Fruit fly (Drosophila melanogaster) whole organism, embryonic: ENCODE data around the gene CG13138.
A peak's percentile ranks its signal among the peaks of the same experiment; 100 is the strongest.

Experiments
- ATbp ChIP-seq: fragments of 200-800 bp; sonication (Bioruptor generic); optimal IDR thresholded peaks from 2 replicates; lab custom pipeline; 2017; ENCODE audit warnings: missing biosample characterization, mild to moderate bottlenecking, missing genetic modification characterization, missing genetic modification reagents
- B-H1 ChIP-seq: fragments of 200-800 bp; sonication (Bioruptor generic); IDR thresholded peaks from 3 replicates; pipeline ENCODE4 v1.3.6; 2022; ENCODE audit warnings: missing biosample characterization, missing genetic modification characterization
- CG10147 ChIP-seq: fragments of 200-800 bp; sonication (Bioruptor generic); optimal IDR thresholded peaks from 2 replicates; lab custom pipeline; 2019; ENCODE audit warnings: missing biosample characterization, mild to moderate bottlenecking, missing genetic modification characterization, moderate library complexity
- CG1024 ChIP-seq: fragments of 200-800 bp; sonication (Bioruptor generic); IDR thresholded peaks from 2 replicates; pipeline ENCODE4 v1.3.6; 2022; ENCODE audit warnings: missing biosample characterization, missing genetic modification characterization
- CG10654 ChIP-seq: fragments of 200-800 bp; sonication (Bioruptor generic); optimal IDR thresholded peaks from 2 replicates; lab custom pipeline; 2016; ENCODE audit warnings: missing biosample characterization, missing genetic modification characterization
- CG12071 ChIP-seq: fragments of 200-800 bp; sonication (Bioruptor generic); optimal IDR thresholded peaks from 3 replicates; lab custom pipeline; 2018; ENCODE audit warnings: missing biosample characterization, mild to moderate bottlenecking, missing genetic modification characterization
- CG12769 ChIP-seq: fragments of 200-800 bp; sonication (Bioruptor generic); optimal IDR thresholded peaks from 2 replicates; lab custom pipeline; 2019; ENCODE audit warnings: missing biosample characterization, mild to moderate bottlenecking, missing genetic modification characterization, moderate library complexity
- CG13775 ChIP-seq: fragments of 200-800 bp; sonication (Bioruptor generic); optimal IDR thresholded peaks from 3 replicates; lab custom pipeline; 2017; ENCODE audit warnings: missing biosample characterization, mild to moderate bottlenecking, missing genetic modification characterization
- CG14014 ChIP-seq: fragments of 200-800 bp; sonication (Bioruptor generic); IDR thresholded peaks from 2 replicates; pipeline ENCODE4 v1.3.6; 2022; ENCODE audit warnings: missing biosample characterization, missing genetic modification characterization
- CG14667 ChIP-seq: fragments of 200-800 bp; sonication (Bioruptor generic); IDR thresholded peaks from 2 replicates; pipeline ENCODE4 v1.3.6; 2022; ENCODE audit warnings: missing biosample characterization, missing genetic modification characterization
- CG16813 ChIP-seq: fragments of 200-800 bp; sonication (Bioruptor generic); IDR thresholded peaks from 3 replicates; pipeline ENCODE4 v1.3.6; 2022; ENCODE audit warnings: missing biosample characterization, missing genetic modification characterization; ENCODE audit not compliant: partially characterized antibody
- CG17829 ChIP-seq: fragments of 200-800 bp; optimal IDR thresholded peaks from 2 replicates; lab custom pipeline; 2019; ENCODE audit warnings: missing biosample characterization, mild to moderate bottlenecking, missing genetic modification characterization, moderate library complexity
- CG17912 ChIP-seq: fragments of 200-800 bp; sonication (Bioruptor generic); optimal IDR thresholded peaks from 2 replicates; lab custom pipeline; 2018; ENCODE audit warnings: missing biosample characterization, mild to moderate bottlenecking, missing genetic modification characterization
- CG33557 ChIP-seq: fragments of 200-800 bp; sonication (Bioruptor generic); optimal IDR thresholded peaks from 2 replicates; lab custom pipeline; 2019; ENCODE audit warnings: missing biosample characterization, mild to moderate bottlenecking, missing genetic modification characterization, moderate library complexity
- CG4707 ChIP-seq: fragments of 200-800 bp; sonication (Bioruptor generic); optimal IDR thresholded peaks from 2 replicates; lab custom pipeline; 2018; ENCODE audit warnings: missing biosample characterization, mild to moderate bottlenecking, missing genetic modification characterization, moderate library complexity
- CG5245 ChIP-seq: fragments of 200-800 bp; sonication (Bioruptor generic); optimal IDR thresholded peaks from 3 replicates; lab custom pipeline; 2016; ENCODE audit warnings: missing biosample characterization, missing genetic modification characterization
- CG5953 ChIP-seq: fragments of 200-800 bp; sonication (Bioruptor generic); IDR thresholded peaks from 2 replicates; pipeline ENCODE4 v1.3.6; 2022; ENCODE audit warnings: missing biosample characterization, missing genetic modification characterization
- CG6689 ChIP-seq: fragments of 200-800 bp; sonication (Bioruptor generic); IDR thresholded peaks from 2 replicates; pipeline ENCODE4 v1.3.6; 2022; ENCODE audit warnings: missing biosample characterization, missing genetic modification characterization
- CG7556 ChIP-seq: fragments of 200-800 bp; sonication (Bioruptor generic); optimal IDR thresholded peaks from 2 replicates; lab custom pipeline; 2017; ENCODE audit warnings: missing biosample characterization, mild to moderate bottlenecking, missing genetic modification characterization
- CG8944 ChIP-seq: fragments of 200-800 bp; sonication (Bioruptor generic); optimal IDR thresholded peaks from 3 replicates; lab custom pipeline; 2016; ENCODE audit warnings: missing biosample characterization, missing genetic modification characterization
- CG9609 ChIP-seq: fragments of 200-800 bp; sonication (Bioruptor generic); optimal IDR thresholded peaks from 3 replicates; lab custom pipeline; 2016; ENCODE audit warnings: missing biosample characterization, missing genetic modification characterization
- CHES-1-like ChIP-seq: fragments of 200-800 bp; sonication (Bioruptor generic); optimal IDR thresholded peaks from 2 replicates; lab custom pipeline; 2016; ENCODE audit warnings: missing biosample characterization, missing genetic modification characterization
- CoRest ChIP-seq: fragments of 200-800 bp; sonication (Bioruptor generic); optimal IDR thresholded peaks from 3 replicates; lab custom pipeline; 2018; ENCODE audit warnings: missing biosample characterization, mild to moderate bottlenecking, missing genetic modification characterization, moderate library complexity
- D19A ChIP-seq: fragments of 200-800 bp; optimal IDR thresholded peaks from 3 replicates; lab custom pipeline; 2019; ENCODE audit warnings: missing biosample characterization, mild to moderate bottlenecking, missing genetic modification characterization, moderate library complexity
- Eip74EF ChIP-seq, 2 experiments: fragments of 200-800 bp in 1 of 2; fragments of >200 bp in 1 of 2; sonication (Bioruptor generic) in 1 of 2; optimal IDR thresholded peaks; 2 replicates each; lab custom pipeline; 2017 to 2019; ENCODE audit warnings: missing biosample characterization in 2 of 2, missing genetic modification characterization in 2 of 2, mild to moderate bottlenecking in 1 of 2, moderate library complexity in 1 of 2
- Hand ChIP-seq: fragments of 200-800 bp; sonication (Bioruptor generic); optimal IDR thresholded peaks from 2 replicates; lab custom pipeline; 2017; ENCODE audit warnings: mild to moderate bottlenecking, missing biosample characterization, missing genetic modification reagents, missing genetic modification characterization
- Hmx ChIP-seq: fragments of 200-800 bp; sonication (Bioruptor generic); optimal IDR thresholded peaks from 2 replicates; lab custom pipeline; 2016; ENCODE audit warnings: missing biosample characterization, missing genetic modification characterization
- Hsf ChIP-seq: fragments of 200-800 bp; sonication (Bioruptor generic); optimal IDR thresholded peaks from 3 replicates; lab custom pipeline; 2016; ENCODE audit warnings: missing biosample characterization, missing genetic modification characterization
- Kr ChIP-seq: fragments of 200-800 bp; sonication (Bioruptor generic); optimal IDR thresholded peaks from 2 replicates; lab custom pipeline; 2017; ENCODE audit warnings: missing biosample characterization, mild to moderate bottlenecking, missing genetic modification characterization
- MESR4 ChIP-seq: fragments of 200-800 bp; sonication (Bioruptor generic); optimal IDR thresholded peaks from 2 replicates; lab custom pipeline; 2018; ENCODE audit warnings: missing biosample characterization, mild to moderate bottlenecking, missing genetic modification characterization, moderate library complexity
- Nf-YA ChIP-seq: fragments of 200-800 bp; sonication (Bioruptor generic); IDR thresholded peaks from 2 replicates; pipeline ENCODE4 v1.3.6; 2022; ENCODE audit warnings: missing biosample characterization, missing genetic modification characterization
- Usf ChIP-seq: fragments of 200-800 bp; sonication (Bioruptor generic); optimal IDR thresholded peaks from 2 replicates; lab custom pipeline; 2017; ENCODE audit warnings: missing genotype, missing biosample characterization, missing genetic modification characterization
- amos ChIP-seq: fragments of 200-800 bp; sonication (Bioruptor generic); IDR thresholded peaks from 2 replicates; pipeline ENCODE4 v1.3.6; 2022; ENCODE audit warnings: missing biosample characterization, missing genetic modification characterization; ENCODE audit not compliant: partially characterized antibody
- ash1 ChIP-seq: fragments of 200-800 bp; sonication (Bioruptor generic); optimal IDR thresholded peaks from 2 replicates; lab custom pipeline; 2018; ENCODE audit warnings: missing biosample characterization, mild to moderate bottlenecking, missing genetic modification characterization
- ci ChIP-seq: fragments of 200-800 bp; sonication (Bioruptor generic); IDR thresholded peaks from 3 replicates; pipeline ENCODE4 v1.3.6; 2022; ENCODE audit warnings: missing biosample characterization, missing genetic modification characterization
- dpn ChIP-seq, 2 experiments: fragments of 200-800 bp; sonication (Bioruptor generic); optimal IDR thresholded peaks; 3 replicates each; lab custom pipeline; 2016; ENCODE audit warnings: missing biosample characterization in 2 of 2, missing genetic modification characterization in 2 of 2
- eve ChIP-seq, 2 experiments: fragments of >200 bp; optimal IDR thresholded peaks; 2 replicates each; lab custom pipeline; 2017; ENCODE audit warnings: missing biosample characterization in 2 of 2, missing genetic modification characterization in 2 of 2
- fd102C ChIP-seq: fragments of 200-800 bp; sonication (Bioruptor generic); optimal IDR thresholded peaks from 2 replicates; lab custom pipeline; 2018; ENCODE audit warnings: missing biosample characterization, mild to moderate bottlenecking, missing genetic modification characterization, moderate library complexity
- fu2 ChIP-seq: fragments of 200-800 bp; sonication (Bioruptor generic); optimal IDR thresholded peaks from 2 replicates; lab custom pipeline; 2016; ENCODE audit warnings: missing biosample characterization, missing genetic modification characterization
- grn ChIP-seq: fragments of 200-800 bp; sonication (Bioruptor generic); optimal IDR thresholded peaks from 3 replicates; lab custom pipeline; 2017; ENCODE audit warnings: missing biosample characterization, missing genetic modification characterization
- gro ChIP-seq: fragments of 200-800 bp; sonication (Bioruptor generic); optimal IDR thresholded peaks from 2 replicates; lab custom pipeline; 2016; ENCODE audit warnings: missing biosample characterization, missing genetic modification characterization
- gt ChIP-seq: fragments of 200-800 bp; sonication (Bioruptor generic); IDR thresholded peaks from 2 replicates; pipeline ENCODE4 v1.3.6; 2022; ENCODE audit warnings: missing biosample characterization, missing genetic modification characterization
- onecut ChIP-seq: fragments of 200-800 bp; sonication (Bioruptor generic); IDR thresholded peaks from 2 replicates; pipeline ENCODE4 v1.3.6; 2022; ENCODE audit warnings: missing biosample characterization, missing genetic modification characterization
- phol ChIP-seq: fragments of 200-800 bp; sonication (Bioruptor generic); optimal IDR thresholded peaks from 3 replicates; lab custom pipeline; 2018; ENCODE audit warnings: missing biosample characterization, mild to moderate bottlenecking, missing genetic modification characterization, moderate library complexity
- shn ChIP-seq: fragments of 200-800 bp; sonication (Bioruptor generic); optimal IDR thresholded peaks from 3 replicates; lab custom pipeline; 2016; ENCODE audit warnings: missing biosample characterization, missing genetic modification characterization
- stc ChIP-seq: fragments of 200-800 bp; sonication (Bioruptor generic); IDR thresholded peaks from 2 replicates; pipeline ENCODE4 v1.3.6; 2022; ENCODE audit warnings: missing biosample characterization, missing genetic modification characterization
- toy ChIP-seq: fragments of 200-800 bp; sonication (Bioruptor generic); IDR thresholded peaks from 2 replicates; pipeline ENCODE4 v1.3.6; 2022; ENCODE audit warnings: missing biosample characterization, missing genetic modification characterization
- wor ChIP-seq: fragments of 200-800 bp; sonication (Bioruptor generic); IDR thresholded peaks from 2 replicates; pipeline ENCODE4 v1.3.6; 2022; ENCODE audit warnings: missing biosample characterization, missing genetic modification characterization
- zfh2 ChIP-seq: fragments of 200-800 bp; sonication (Bioruptor generic); optimal IDR thresholded peaks from 2 replicates; lab custom pipeline; 2016; ENCODE audit warnings: missing biosample characterization, missing genetic modification characterization

Gene CG13138

dm6 chr2L:10260750-10261493, 40.9 kb downstream of the CG13138 start, which contains the start of gene Pten (continued):
- no peak for TF ChIP-seq Eip74EF (GFP tag; optimal IDR thresholded peaks at IDR 0.05; lab: Kevin White, UChicago)
- peak; percentile 61; the same call in 1 of the 2 replicates for TF ChIP-seq CG14014 (GFP tag; lab: Robert Waterston, UW)
- peak; percentile 62 for TF ChIP-seq CG10654 (GFP tag; lab: Kevin White, UChicago)
- TF ChIP-seq CG1024: peak; percentile 90
- TF ChIP-seq CG10147 (GFP tag; lab: Kevin White, UChicago): peak; percentile 38
- no peak for TF ChIP-seq wor (GFP tag; lab: Robert Waterston, UW)
- TF ChIP-seq fd102C (GFP tag; lab: Kevin White, UChicago): peak; percentile 44
- peak; percentile 37 for TF ChIP-seq CG8944
- TF ChIP-seq ATbp (GFP tag; lab: Kevin White, UChicago): no peak
- no peak for TF ChIP-seq ash1 (GFP tag; lab: Kevin White, UChicago)
- peak; percentile 63 for TF ChIP-seq Hsf (GFP tag; lab: Kevin White, UChicago)
- TF ChIP-seq CG12071 (GFP tag; lab: Kevin White, UChicago): no peak
- peak; percentile 82 for TF ChIP-seq CG17829
- peak; percentile 61 for TF ChIP-seq CG4707
- TF ChIP-seq D19A (tag; lab: Kevin White, UChicago): peak; percentile 32
- TF ChIP-seq gt (GFP tag; lab: Robert Waterston, UW): no peak
- peak; percentile 49 for TF ChIP-seq grn (GFP tag; lab: Kevin White, UChicago)
- TF ChIP-seq CG33557 (GFP tag; lab: Kevin White, UChicago): no peak
- TF ChIP-seq B-H1 (GFP tag; lab: Robert Waterston, UW): peak; percentile 58; the same call in 2 of the 3 replicates
- TF ChIP-seq Hand (GFP tag; lab: Kevin White, UChicago): no peak
- TF ChIP-seq CG14667 (GFP tag; lab: Robert Waterston, UW): no peak; the same call in 1 of the 2 replicates
- TF ChIP-seq CG6689 (GFP tag; lab: Robert Waterston, UW): peak; percentile 75
- peak; percentile 43 for TF ChIP-seq zfh2 (GFP tag; lab: Kevin White, UChicago)
- peak; percentile 90; the same call in 1 of the 2 replicates for TF ChIP-seq amos
- TF ChIP-seq fu2 (GFP tag; lab: Kevin White, UChicago): peak; percentile 61
- no peak for TF ChIP-seq CG12769
- TF ChIP-seq onecut (GFP tag; lab: Robert Waterston, UW): no peak; the same call in 1 of the 2 replicates
- TF ChIP-seq Hmx (GFP tag; lab: Kevin White, UChicago): peak; percentile 41
- peak in 1 of 2 experiments; percentile 8 for TF ChIP-seq eve (GFP tag; optimal IDR thresholded peaks at IDR 0.05; lab: Kevin White, UChicago)
- TF ChIP-seq CG5245 (GFP tag; lab: Kevin White, UChicago): peak; percentile 60
- TF ChIP-seq Kr (GFP tag; lab: Kevin White, UChicago): no peak
- TF ChIP-seq gro (GFP tag; lab: Kevin White, UChicago): peak; percentile 59
- peak; percentile 41 for TF ChIP-seq CG17912
- no peak for TF ChIP-seq CG5953 (GFP tag; lab: Robert Waterston, UW)
- TF ChIP-seq CG7556 (GFP tag; lab: Kevin White, UChicago): peak; percentile 61
- peak; percentile 16 for TF ChIP-seq CG9609 (GFP tag; lab: Kevin White, UChicago)
- peak; percentile 5 for TF ChIP-seq shn (GFP tag; lab: Kevin White, UChicago)
- peak; percentile 67; the same call in 1 of the 2 replicates for TF ChIP-seq stc (GFP tag; lab: Robert Waterston, UW)
- TF ChIP-seq phol: peak; percentile 85
- TF ChIP-seq Nf-YA (GFP tag; lab: Robert Waterston, UW): no peak
- TF ChIP-seq MESR4 (GFP tag; lab: Kevin White, UChicago): peak; percentile 92
- TF ChIP-seq CoRest (tag; lab: Kevin White, UChicago): peak; percentile 76
- peak; percentile 92 for TF ChIP-seq CG16813 (GFP tag; lab: Robert Waterston, UW)
- TF ChIP-seq toy (GFP tag; lab: Robert Waterston, UW): no peak
- peak; percentile 29 for TF ChIP-seq CHES-1-like
- TF ChIP-seq Usf: no peak
- peak; percentile 83 for TF ChIP-seq CG13775 (GFP tag; lab: Kevin White, UChicago)
- peak; percentile 63 to 76 for TF ChIP-seq dpn (GFP tag; optimal IDR thresholded peaks at IDR 0.05; lab: Kevin White, UChicago)
- TF ChIP-seq ci (GFP tag; lab: Robert Waterston, UW): peak; percentile 73; the same call in 1 of the 3 replicates
